Fruit fly (Drosophila melanogaster): ENCODE measurements around the gene CG14572.

DNA sequence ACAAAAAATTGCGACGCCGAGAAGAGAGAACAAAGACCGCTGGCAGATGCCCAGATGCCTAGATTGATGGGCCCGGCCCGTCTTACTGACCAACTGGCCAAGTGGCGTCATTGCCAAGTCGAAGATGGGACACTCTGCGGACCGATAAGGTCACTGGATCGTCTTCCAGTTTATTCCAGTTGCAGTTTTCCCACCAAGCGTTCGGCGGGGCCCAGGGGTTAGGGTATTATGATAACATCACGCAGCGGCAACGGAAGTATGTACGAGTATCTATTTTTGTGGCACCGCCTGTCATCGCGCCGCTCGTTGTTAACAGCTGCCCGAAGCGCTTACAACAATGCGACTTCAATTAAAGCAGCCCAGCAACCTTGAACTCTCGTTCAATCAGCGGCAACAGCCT lies 41.3 kb upstream of the CG14572 start:
- no peak for TF ChIP-seq CG14655 (GFP tag; optimal IDR thresholded peaks at IDR 0.05)
- TF ChIP-seq CG8301 (tag; optimal IDR thresholded peaks at IDR 0.05) = no peak
- TF ChIP-seq Snoo (tag; optimal IDR thresholded peaks at IDR 0.05) = no peak
- TF ChIP-seq EcR (GFP tag; optimal IDR thresholded peaks at IDR 0.05) = peak; percentile 75
- no peak for TF ChIP-seq rn (GFP tag; IDR thresholded peaks at IDR 0.05)
- TF ChIP-seq CG32121 (GFP tag; IDR thresholded peaks at IDR 0.05) = no peak
- no peak for TF ChIP-seq Pif1A (GFP tag; optimal IDR thresholded peaks at IDR 0.05)
- TF ChIP-seq CG8159 (tag; optimal IDR thresholded peaks at IDR 0.05) = no peak
- TF ChIP-seq CG15710 (tag; optimal IDR thresholded peaks at IDR 0.05) = no peak
- TF ChIP-seq CG13204 (GFP tag; optimal IDR thresholded peaks at IDR 0.05) = peak; percentile 16
- TF ChIP-seq Ets98B (GFP tag; IDR thresholded peaks at IDR 0.05) = no peak
- no peak for TF ChIP-seq fd96Ca (GFP tag; IDR thresholded peaks at IDR 0.05)
- no peak for TF ChIP-seq D1 (tag; optimal IDR thresholded peaks at IDR 0.05)
